Worm (Caenorhabditis elegans): ENCODE data around the gene F42A9.6.

F42A9.6 gene

DNA sequence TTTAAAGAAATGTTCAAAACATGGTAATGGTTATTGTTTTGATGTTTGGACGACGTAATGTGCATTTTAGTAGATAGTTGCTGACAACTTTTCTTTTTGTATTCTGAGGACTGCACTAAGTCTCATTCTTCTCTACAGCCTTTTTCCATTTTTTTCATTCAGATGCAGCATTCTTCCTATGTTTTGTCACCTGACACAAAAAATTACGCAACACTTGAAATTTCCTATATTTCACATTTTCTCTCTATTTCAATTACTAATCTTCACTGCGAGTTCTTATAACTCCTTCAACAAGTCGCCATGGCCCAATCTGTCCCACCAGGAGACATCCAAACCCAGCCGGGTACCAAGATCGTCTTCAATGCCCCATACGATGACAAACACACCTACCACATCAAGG is 37.9 kb upstream of the F42A9.6 start, which contains the start of gene Y59H11AM.1:
Y59H11AM.1 (plus strand) TSS at position 301 of the 400 bp plus-strand sequence.
- TF ChIP-seq mef-2 (tag; optimal IDR thresholded peaks at IDR 0.05): no peak
- no peak for TF ChIP-seq unc-98 (GFP tag; IDR thresholded peaks at IDR 0.05)
- no peak for TF ChIP-seq irx-1 (tag; optimal IDR thresholded peaks at IDR 0.05)
- no peak for TF ChIP-seq grh-1 (GFP tag; IDR thresholded peaks at IDR 0.05)
- no peak for TF ChIP-seq aly-2 (tag; optimal IDR thresholded peaks at IDR 0.05)
- no peak for TF ChIP-seq hlh-17 (GFP tag; optimal IDR thresholded peaks at IDR 0.05; ENCODE audit: borderline replicate concordance)
- TF ChIP-seq mdl-1 (tag; optimal IDR thresholded peaks at IDR 0.05): no peak
- no peak for TF ChIP-seq blmp-1 (tag; optimal IDR thresholded peaks at IDR 0.05)
- TF ChIP-seq Y116A8C.19 (tag; optimal IDR thresholded peaks at IDR 0.05; ENCODE audit: borderline replicate concordance): no peak
- TF ChIP-seq nhr-84 (tag; optimal IDR thresholded peaks at IDR 0.05): no peak
- TF ChIP-seq zag-1 (tag; optimal IDR thresholded peaks at IDR 0.05): no peak
- TF ChIP-seq jun-1 (tag; optimal IDR thresholded peaks at IDR 0.05): no peak
- TF ChIP-seq dsc-1 (tag; optimal IDR thresholded peaks at IDR 0.05): no peak
- TF ChIP-seq lin-13 (GFP tag; optimal IDR thresholded peaks at IDR 0.05): no peak
- TF ChIP-seq mep-1 (tag; optimal IDR thresholded peaks at IDR 0.05): no peak
- no peak for TF ChIP-seq ceh-82 (tag; optimal IDR thresholded peaks at IDR 0.05)
- no peak for TF ChIP-seq elt-2 (tag; optimal IDR thresholded peaks at IDR 0.05)
- TF ChIP-seq nhr-85 (tag): no peak
- TF ChIP-seq nhr-77 (tag; optimal IDR thresholded peaks at IDR 0.05): no peak

DNA sequence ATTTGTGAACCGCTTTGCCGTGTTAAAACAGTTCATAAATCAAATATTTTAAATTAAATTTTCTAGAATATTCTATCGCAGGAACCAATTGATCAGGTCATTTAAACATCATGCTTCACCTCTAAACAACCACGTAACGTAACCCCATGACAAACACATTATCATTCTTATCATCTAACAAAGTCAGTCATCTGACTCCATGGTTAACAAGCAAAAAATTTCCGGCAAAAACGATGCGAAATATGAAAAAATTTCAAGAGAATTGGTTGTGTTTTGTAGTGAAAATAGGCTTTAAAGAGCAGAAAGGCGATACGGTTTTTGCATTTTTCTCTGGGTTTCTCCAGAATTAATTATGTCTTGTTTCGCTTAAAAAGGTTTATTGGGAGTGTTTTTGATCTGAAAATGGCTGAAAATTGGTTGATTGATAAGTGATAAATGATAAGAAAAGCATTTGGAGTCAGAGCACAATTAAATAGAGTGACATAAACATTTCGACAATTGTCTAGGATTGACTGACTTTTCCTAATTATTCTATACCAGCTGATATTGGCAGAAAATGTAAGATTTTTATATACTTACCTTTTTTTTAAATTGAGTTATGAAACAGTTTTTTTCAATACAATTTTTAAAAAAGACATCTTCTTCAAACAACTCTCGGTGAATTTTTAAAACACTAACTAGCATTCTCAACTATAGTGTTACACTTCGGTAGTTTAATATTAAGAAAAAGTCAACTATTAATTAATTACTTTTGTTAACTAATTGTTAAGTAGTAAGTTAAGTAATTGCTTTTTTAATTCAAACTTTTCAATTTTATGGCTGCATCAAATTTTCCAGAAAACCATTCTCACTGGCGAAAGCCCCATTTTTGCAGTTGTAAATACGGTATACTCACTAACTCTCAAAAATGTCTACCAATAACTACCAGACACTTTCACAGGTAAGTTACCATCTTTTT is 23.7 kb upstream of the F42A9.6 start, which contains the start of gene catp-7:
catp-7 (plus strand) TSS at position 908 of the 958 bp plus-strand sequence.
- TF ChIP-seq jun-1 (tag; optimal IDR thresholded peaks at IDR 0.05) (no peak), lin-13 (GFP tag; optimal IDR thresholded peaks at IDR 0.05) (no peak), xbp-1 (tag; optimal IDR thresholded peaks at IDR 0.05) (no peak), pag-3 (tag; optimal IDR thresholded peaks at IDR 0.05; ENCODE audit: borderline replicate concordance, insufficient read depth) (no peak), Y116A8C.19 (tag; optimal IDR thresholded peaks at IDR 0.05; ENCODE audit: borderline replicate concordance) (no peak), ztf-11 (tag; optimal IDR thresholded peaks at IDR 0.05) (no peak), nhr-90 (tag; optimal IDR thresholded peaks at IDR 0.05; ENCODE audit: poor library complexity) (peak; percentile 15), lin-35 (GFP tag; optimal IDR thresholded peaks at IDR 0.05) (peak in 1 of 2 experiments; percentile 56), unc-30 (tag; optimal IDR thresholded peaks at IDR 0.05) (no peak), ceh-88 (GFP tag; IDR thresholded peaks at IDR 0.05) (no peak), zip-4 (GFP tag; optimal IDR thresholded peaks at IDR 0.05) (no peak), ets-5 (GFP tag; IDR thresholded peaks at IDR 0.05) (no peak), sup-37 (GFP tag; optimal IDR thresholded peaks at IDR 0.05) (no peak), nhr-28 (tag; optimal IDR thresholded peaks at IDR 0.05) (no peak), nhr-71 (tag; optimal IDR thresholded peaks at IDR 0.05) (peak; percentile 41), lin-14 (GFP tag; optimal IDR thresholded peaks at IDR 0.05) (peak; percentile 12), nhr-20 (tag; optimal IDR thresholded peaks at IDR 0.05) (peak; percentile 32), F16B12.6 (tag; optimal IDR thresholded peaks at IDR 0.05) (no peak), nhr-11 (tag; optimal IDR thresholded peaks at IDR 0.05) (no peak), efl-3 (GFP tag; optimal IDR thresholded peaks at IDR 0.05) (no peak), elt-2 (tag; optimal IDR thresholded peaks at IDR 0.05) (peak; percentile 97), efl-1 (optimal IDR thresholded peaks at IDR 0.05) (no peak), efl-1 (GFP tag; optimal IDR thresholded peaks at IDR 0.05 in 1 of 2) (peak in 1 of 2 experiments; percentile 86), nhr-76 (tag; optimal IDR thresholded peaks at IDR 0.05) (no peak), C16A3.4 (tag; optimal IDR thresholded peaks at IDR 0.05) (no peak), ama-1 (optimal IDR thresholded peaks at IDR 0.05) (peak; percentile 34), fkh-8 (tag; optimal IDR thresholded peaks at IDR 0.05) (no peak), sox-4 (tag; optimal IDR thresholded peaks at IDR 0.05) (no peak), egl-27 (tag; optimal IDR thresholded peaks at IDR 0.05) (no peak), snu-23 (GFP tag; optimal IDR thresholded peaks at IDR 0.05) (no peak), lsy-2 (tag; optimal IDR thresholded peaks at IDR 0.05) (peak in 1 of 2 experiments; percentile 13), hpl-2 (GFP tag; optimal IDR thresholded peaks at IDR 0.05) (peak; percentile 6), nhr-237 (tag; optimal IDR thresholded peaks at IDR 0.05) (no peak), hlh-4 (tag; optimal IDR thresholded peaks at IDR 0.05) (no peak), unc-62 (GFP tag; optimal IDR thresholded peaks at IDR 0.05) (no peak), mef-2 (tag; optimal IDR thresholded peaks at IDR 0.05) (no peak)
